Worm (Caenorhabditis elegans) whole organism, mixed stage, embryonic: Measurements from ENCODE around the gene dct-11.
A peak's percentile ranks its signal among the peaks of the same experiment; 100 is the strongest.

Source experiments
- M03D4.4 ChIP-seq: sonication (generic microtip); optimal IDR thresholded peaks from 2 replicates; lab custom pipeline; 2017; ENCODE audit warnings: mild to moderate bottlenecking, missing genetic modification characterization, missing compliant biosample characterization
- bed-3 ChIP-seq: fragments of 200-800 bp; sonication (Bioruptor generic); optimal IDR thresholded peaks from 3 replicates; lab custom pipeline; 2018; ENCODE audit warnings: mild to moderate bottlenecking, missing genetic modification characterization, moderate library complexity, missing compliant biosample characterization
- blmp-1 ChIP-seq: fragments of 150-350 bp; optimal IDR thresholded peaks from 2 replicates; lab custom pipeline; 2014; ENCODE audit warnings: missing biosample characterization, missing genetic modification characterization
- ceh-39 ChIP-seq: fragments of 150-350 bp; optimal IDR thresholded peaks from 2 replicates; lab custom pipeline; 2014; ENCODE audit warnings: missing biosample characterization, missing genetic modification characterization
- ceh-43 ChIP-seq: fragments of 200-800 bp; sonication (Bioruptor generic); optimal IDR thresholded peaks from 2 replicates; lab custom pipeline; 2018; ENCODE audit warnings: mild to moderate bottlenecking, missing genetic modification characterization, moderate library complexity, missing compliant biosample characterization
- ceh-83 ChIP-seq: fragments of 200-800 bp; sonication (Bioruptor generic); optimal IDR thresholded peaks from 2 replicates; lab custom pipeline; 2018; ENCODE audit warnings: mild to moderate bottlenecking, missing genetic modification characterization, missing compliant biosample characterization
- ces-1 ChIP-seq: fragments of 150-350 bp; optimal IDR thresholded peaks from 2 replicates; lab custom pipeline; 2014; ENCODE audit warnings: missing biosample characterization, missing genetic modification reagents, missing genetic modification characterization
- cnd-1 ChIP-seq: fragments of 200-800 bp; sonication (Bioruptor generic); optimal IDR thresholded peaks from 2 replicates; lab custom pipeline; 2018; ENCODE audit warnings: mild to moderate bottlenecking, missing genetic modification characterization, missing compliant biosample characterization
- elt-1 ChIP-seq: sonication (generic microtip); optimal IDR thresholded peaks from 2 replicates; lab custom pipeline; 2017; ENCODE audit warnings: missing genetic modification characterization, mild to moderate bottlenecking, missing compliant biosample characterization, antibody characterized with exemption, moderate library complexity, borderline replicate concordance; ENCODE audit not compliant: insufficient read depth
- elt-3 ChIP-seq: fragments of 150-350 bp; optimal IDR thresholded peaks from 2 replicates; lab custom pipeline; 2014; ENCODE audit warnings: missing biosample characterization, missing genetic modification characterization
- flh-1 ChIP-seq: fragments of 200-800 bp; sonication (Bioruptor generic); optimal IDR thresholded peaks from 2 replicates; lab custom pipeline; 2018; ENCODE audit warnings: mild to moderate bottlenecking, missing genetic modification characterization, moderate library complexity, missing compliant biosample characterization
- ham-2 ChIP-seq: fragments of 200-800 bp; sonication (Bioruptor generic); optimal IDR thresholded peaks from 2 replicates; lab custom pipeline; 2018; ENCODE audit warnings: mild to moderate bottlenecking, missing genetic modification characterization, missing compliant biosample characterization
- hlh-1 ChIP-seq: fragments of 150-350 bp; optimal IDR thresholded peaks from 2 replicates; lab custom pipeline; 2014; ENCODE audit warnings: missing biosample characterization, missing genetic modification reagents, missing genetic modification characterization
- lin-13 ChIP-seq: fragments of 150-350 bp; optimal IDR thresholded peaks from 2 replicates; lab custom pipeline; 2014; ENCODE audit warnings: missing biosample characterization, missing genetic modification characterization
- lin-32 ChIP-seq: fragments of 200-800 bp; sonication (Bioruptor generic); optimal IDR thresholded peaks from 2 replicates; lab custom pipeline; 2018; ENCODE audit warnings: mild to moderate bottlenecking, missing genetic modification characterization, missing compliant biosample characterization
- lsy-2 ChIP-seq: fragments of 150-350 bp; optimal IDR thresholded peaks from 2 replicates; lab custom pipeline; 2014; ENCODE audit warnings: missing biosample characterization, missing genetic modification characterization
- mab-5 ChIP-seq: fragments of 150-350 bp; optimal IDR thresholded peaks from 2 replicates; lab custom pipeline; 2014; ENCODE audit warnings: missing biosample characterization, missing genetic modification characterization
- mep-1 ChIP-seq: fragments of 150-350 bp; optimal IDR thresholded peaks from 2 replicates; lab custom pipeline; 2017; ENCODE audit warnings: missing biosample characterization, missing genetic modification reagents, missing genetic modification characterization, inconsistent platforms
- mls-2 ChIP-seq: sonication (generic microtip); optimal IDR thresholded peaks from 2 replicates; lab custom pipeline; 2016; ENCODE audit warnings: mild to moderate bottlenecking, missing genetic modification characterization, moderate library complexity, missing compliant biosample characterization
- nhr-12 ChIP-seq: fragments of 150-350 bp; optimal IDR thresholded peaks from 2 replicates; lab custom pipeline; 2014; ENCODE audit warnings: missing biosample characterization, missing genetic modification characterization
- nhr-237 ChIP-seq: fragments of 150-350 bp; optimal IDR thresholded peaks from 2 replicates; lab custom pipeline; 2014; ENCODE audit warnings: missing biosample characterization, missing genetic modification characterization
- nhr-28 ChIP-seq: fragments of 150-350 bp; optimal IDR thresholded peaks from 2 replicates; lab custom pipeline; 2014; ENCODE audit warnings: missing biosample characterization, missing genetic modification characterization
- nhr-76 ChIP-seq: sonication (generic microtip); optimal IDR thresholded peaks from 2 replicates; lab custom pipeline; 2017; ENCODE audit warnings: missing biosample characterization, missing genetic modification characterization
- sem-2 ChIP-seq: fragments of 200-800 bp; sonication (Bioruptor generic); optimal IDR thresholded peaks from 2 replicates; lab custom pipeline; 2018; ENCODE audit warnings: mild to moderate bottlenecking, missing genetic modification characterization, missing compliant biosample characterization
- snpc-4 ChIP-seq: fragments of 150-350 bp; optimal IDR thresholded peaks from 2 replicates; lab custom pipeline; 2014; ENCODE audit warnings: missing biosample characterization, missing genetic modification characterization
- sptf-1 ChIP-seq: sonication (generic microtip); optimal IDR thresholded peaks from 2 replicates; lab custom pipeline; 2017; ENCODE audit warnings: mild to moderate bottlenecking, missing genetic modification characterization, moderate library complexity, missing compliant biosample characterization
- tbx-8 ChIP-seq: fragments of 200-800 bp; sonication (Bioruptor generic); optimal IDR thresholded peaks from 2 replicates; lab custom pipeline; 2018; ENCODE audit warnings: mild to moderate bottlenecking, missing genetic modification characterization, moderate library complexity, missing compliant biosample characterization
- unc-120 ChIP-seq: sonication (generic microtip); optimal IDR thresholded peaks from 2 replicates; lab custom pipeline; 2017; ENCODE audit warnings: missing genetic modification characterization, missing compliant biosample characterization; ENCODE audit not compliant: poor library complexity, severe bottlenecking
- unc-39 ChIP-seq: fragments of 150-350 bp; optimal IDR thresholded peaks from 2 replicates; lab custom pipeline; 2014; ENCODE audit warnings: missing biosample characterization, missing genetic modification characterization
- unc-62 ChIP-seq: fragments of 150-350 bp; optimal IDR thresholded peaks from 2 replicates; lab custom pipeline; 2014; ENCODE audit warnings: missing biosample characterization, missing genetic modification reagents, missing genetic modification characterization
- zip-8 ChIP-seq: fragments of 150-350 bp; optimal IDR thresholded peaks from 2 replicates; lab custom pipeline; 2014; ENCODE audit warnings: missing biosample characterization, missing genetic modification characterization

dct-11 gene

DNA sequence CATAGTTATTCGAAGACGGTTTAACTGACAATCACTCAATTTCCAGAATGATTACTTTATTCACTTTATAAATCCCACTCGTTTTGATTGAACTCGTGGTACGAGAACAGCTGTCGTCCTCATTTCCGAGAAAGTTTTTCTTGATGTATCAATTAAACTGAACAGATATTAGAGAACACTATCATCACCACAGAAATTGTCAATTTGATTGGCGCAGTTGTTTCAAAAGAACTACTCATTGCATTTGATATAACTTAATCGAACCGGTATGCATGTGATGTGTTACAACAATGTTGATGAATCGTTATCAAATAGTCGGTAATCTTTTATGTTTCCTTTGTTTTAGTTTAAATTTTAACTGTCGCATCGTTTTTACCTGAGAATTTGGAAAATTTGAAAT, 2.5 kb downstream of the dct-11 start:
- no peak for TF ChIP-seq nhr-28 (tag; lab: Kevin White, UChicago)
- TF ChIP-seq nhr-12 = no peak
- TF ChIP-seq M03D4.4 = no peak
- TF ChIP-seq hlh-1 (tag; lab: Kevin White, UChicago) = peak; percentile 95
- TF ChIP-seq zip-8 = no peak
- TF ChIP-seq ceh-39 (tag; lab: Kevin White, UChicago) = no peak
- no peak for TF ChIP-seq unc-120 (tag; lab: Kevin White, UChicago)
- no peak for TF ChIP-seq elt-1
- no peak for TF ChIP-seq nhr-76 (tag; lab: Kevin White, UChicago)
- TF ChIP-seq unc-62 (GFP tag; lab: Kevin White, UChicago) = peak; percentile 83
- no peak for TF ChIP-seq bed-3 (GFP tag; lab: Kevin White, UChicago)
- TF ChIP-seq flh-1 (GFP tag; lab: Kevin White, UChicago) = no peak

ce11 chrX:5836527-5836926, 3.1 kb downstream of the dct-11 start:
- no peak for TF ChIP-seq tbx-8 (GFP tag; lab: Kevin White, UChicago)
- TF ChIP-seq elt-1 = no peak
- no peak for TF ChIP-seq snpc-4 (tag; lab: Kevin White, UChicago)
- no peak for TF ChIP-seq nhr-237 (tag; lab: Kevin White, UChicago)
- TF ChIP-seq sptf-1 (tag; lab: Kevin White, UChicago) = no peak
- no peak for TF ChIP-seq ceh-39 (tag; lab: Kevin White, UChicago)
- no peak for TF ChIP-seq ces-1 (GFP tag; lab: Kevin White, UChicago)
- no peak for TF ChIP-seq lin-13 (tag; lab: Kevin White, UChicago)
- TF ChIP-seq ceh-83 = no peak

DNA sequence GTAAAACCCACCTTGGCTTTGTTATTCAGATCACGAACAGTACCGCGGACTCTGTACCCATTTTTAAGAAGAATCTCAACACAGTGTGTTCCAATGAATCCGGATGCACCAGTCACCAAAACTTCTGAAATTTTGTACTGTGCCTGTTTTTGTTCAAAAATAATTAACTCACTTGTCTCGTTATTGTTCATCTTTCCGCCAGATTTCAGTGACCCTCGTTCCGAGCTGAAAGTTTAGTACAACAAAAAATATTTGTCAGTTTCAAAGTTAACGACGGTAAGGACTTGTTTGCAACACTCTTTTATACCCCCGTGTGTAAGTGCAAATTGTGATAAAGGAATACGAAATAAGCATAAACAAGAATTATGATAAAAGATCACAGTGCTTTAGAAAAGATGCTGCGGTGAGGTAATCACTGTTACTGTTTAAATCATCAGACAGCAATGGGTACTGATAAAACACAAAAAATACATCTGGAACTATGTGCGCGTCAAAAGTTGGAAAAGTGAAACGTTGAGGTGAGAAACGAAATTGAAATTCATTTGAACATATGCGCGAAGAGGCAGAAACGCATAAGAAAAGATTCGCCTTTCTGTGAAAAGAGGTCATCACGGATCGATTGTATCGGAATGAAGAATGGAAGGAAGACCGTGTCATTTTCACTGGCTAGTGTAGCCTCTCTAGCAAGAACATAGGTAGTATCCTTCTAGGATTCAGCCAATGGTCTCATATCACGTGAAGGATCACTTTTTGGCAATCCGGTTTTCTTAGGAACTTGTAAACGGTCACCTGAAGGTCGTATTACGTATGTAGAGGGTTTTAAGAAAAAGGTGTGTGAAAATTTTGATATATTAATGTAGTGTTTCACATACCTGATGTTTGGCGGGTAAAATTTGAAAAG, 4.7 kb downstream of the dct-11 start, which contains the start of gene F13D11.4:
Gene F13D11.4 (minus strand): TSS at position 225 of the 901 bp plus-strand sequence.
- no peak for TF ChIP-seq unc-62 (GFP tag; lab: Kevin White, UChicago)
- TF ChIP-seq lin-13 (tag; lab: Kevin White, UChicago) = no peak
- no peak for TF ChIP-seq flh-1 (GFP tag; lab: Kevin White, UChicago)
- TF ChIP-seq nhr-76 (tag; lab: Kevin White, UChicago) = no peak
- no peak for TF ChIP-seq mep-1
- no peak for TF ChIP-seq ceh-43
- TF ChIP-seq unc-120 (tag; lab: Kevin White, UChicago) = no peak
- TF ChIP-seq ham-2 (GFP tag; lab: Kevin White, UChicago) = no peak
- TF ChIP-seq ceh-39 (tag; lab: Kevin White, UChicago) = no peak
- TF ChIP-seq hlh-1 (tag; lab: Kevin White, UChicago) = no peak
- TF ChIP-seq lin-32 (GFP tag; lab: Kevin White, UChicago) = no peak
- no peak for TF ChIP-seq elt-3 (tag; lab: Kevin White, UChicago)
- no peak for TF ChIP-seq elt-1
- TF ChIP-seq blmp-1 (tag; lab: Kevin White, UChicago) = no peak
- no peak for TF ChIP-seq nhr-12
- TF ChIP-seq mab-5 (tag; lab: Kevin White, UChicago) = no peak
- no peak for TF ChIP-seq unc-39
- no peak for TF ChIP-seq cnd-1 (tag; lab: Kevin White, UChicago)

DNA sequence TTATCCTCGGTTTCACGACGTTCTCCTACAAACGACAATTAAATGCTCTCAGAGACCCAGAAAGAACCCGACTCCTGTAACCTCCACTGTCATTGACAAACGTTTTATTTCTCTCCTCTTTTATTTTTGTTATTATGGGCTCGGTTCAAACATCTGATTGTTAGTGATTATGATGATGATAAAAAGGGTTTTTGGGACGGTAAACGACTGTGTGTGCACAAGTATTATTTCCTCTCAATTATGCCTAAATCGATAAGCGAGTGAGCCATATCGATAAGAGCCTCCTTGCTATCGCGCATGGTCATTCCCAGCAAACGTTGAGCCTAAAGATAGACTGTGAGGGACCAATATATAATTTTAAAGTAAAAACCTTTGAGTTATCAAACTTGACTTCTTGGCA, 7.8 kb downstream of the dct-11 start:
- TF ChIP-seq mep-1 = no peak
- TF ChIP-seq lsy-2 = no peak
- no peak for TF ChIP-seq flh-1 (GFP tag; lab: Kevin White, UChicago)
- TF ChIP-seq tbx-8 (GFP tag; lab: Kevin White, UChicago) = no peak
- no peak for TF ChIP-seq nhr-12
- TF ChIP-seq lin-32 (GFP tag; lab: Kevin White, UChicago) = no peak
- TF ChIP-seq elt-1 = no peak
- no peak for TF ChIP-seq snpc-4 (tag; lab: Kevin White, UChicago)
- TF ChIP-seq mls-2 (tag; lab: Kevin White, UChicago) = no peak
- TF ChIP-seq M03D4.4 = no peak
- no peak for TF ChIP-seq elt-3 (tag; lab: Kevin White, UChicago)
- no peak for TF ChIP-seq bed-3 (GFP tag; lab: Kevin White, UChicago)
- no peak for TF ChIP-seq zip-8
- no peak for TF ChIP-seq ceh-43
- TF ChIP-seq lin-13 (tag; lab: Kevin White, UChicago) = no peak
- TF ChIP-seq sem-2 = no peak
- TF ChIP-seq mab-5 (tag; lab: Kevin White, UChicago) = no peak
- TF ChIP-seq ceh-83 = no peak
- TF ChIP-seq, all 35 proteins: peak for 0
